Fruit fly (Drosophila melanogaster): ENCODE measurements around the gene CG14630.
A peak's percentile ranks its signal among the peaks of the same experiment; 100 is the strongest.

DNA sequence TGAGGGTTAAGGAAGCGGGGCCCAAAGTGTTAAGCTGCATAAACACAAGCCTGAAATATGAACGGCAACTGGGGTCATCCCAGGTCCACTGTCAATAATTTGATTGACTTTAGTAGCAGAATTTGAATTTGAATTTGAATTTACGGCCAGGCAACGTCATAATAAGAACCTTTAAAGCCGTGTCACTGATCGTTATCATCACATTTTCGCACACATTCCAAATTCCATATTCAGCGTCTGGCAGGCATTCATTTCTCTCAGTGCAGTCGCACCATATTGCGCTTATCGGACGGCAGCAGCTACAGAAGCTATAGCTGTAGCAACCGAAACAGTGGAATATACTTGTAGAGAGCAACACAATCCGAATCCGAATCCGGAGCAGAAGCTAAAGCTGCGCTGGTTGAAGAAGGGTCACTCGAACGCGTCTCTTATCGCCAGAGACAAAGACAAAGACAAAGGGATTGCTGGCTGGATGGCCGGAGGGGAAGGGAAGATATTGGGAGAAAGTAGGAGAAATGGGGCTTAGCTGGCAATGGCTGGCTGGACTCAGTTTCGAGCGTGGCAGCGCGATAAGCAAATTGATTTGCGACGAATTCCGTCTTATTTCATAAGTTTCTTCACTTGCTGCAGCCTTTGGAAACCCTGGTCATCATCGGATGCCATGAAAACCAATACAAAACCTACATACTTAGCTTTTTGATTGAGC lies 21.5 kb downstream of the CG14630 start:
- TF ChIP-seq EcR (GFP tag; optimal IDR thresholded peaks at IDR 0.05) (peak; percentile 56), Pif1B (GFP tag; optimal IDR thresholded peaks at IDR 0.05) (peak; percentile 47), CG13204 (GFP tag; optimal IDR thresholded peaks at IDR 0.05) (peak; percentile 23), CG8301 (tag; optimal IDR thresholded peaks at IDR 0.05) (peak; percentile 57), CG9948 (tag; optimal IDR thresholded peaks at IDR 0.05) (peak; percentile 51), Ets98B (GFP tag; IDR thresholded peaks at IDR 0.05) (peak; percentile 49), CG14655 (GFP tag; optimal IDR thresholded peaks at IDR 0.05) (peak; percentile 62), gl (tag; optimal IDR thresholded peaks at IDR 0.05) (peak; percentile 7)
